Fruit fly (Drosophila melanogaster) whole organism, embryonic: ENCODE results near the gene CG33181.

Source experiments
- ATbp ChIP-seq: fragments of 200-800 bp; sonication (Bioruptor generic); optimal IDR thresholded peaks from 2 replicates; lab custom pipeline; 2017; ENCODE audit warnings: missing biosample characterization, mild to moderate bottlenecking, missing genetic modification characterization, missing genetic modification reagents
- Atf6 ChIP-seq: fragments of 200-800 bp; sonication (Bioruptor generic); IDR thresholded peaks from 2 replicates; pipeline ENCODE4 v1.3.6; 2022; ENCODE audit warnings: missing biosample characterization, missing genetic modification characterization
- Bteb2 ChIP-seq: fragments of 200-800 bp; sonication (Bioruptor generic); optimal IDR thresholded peaks from 2 replicates; lab custom pipeline; 2016; ENCODE audit warnings: missing biosample characterization, missing genetic modification characterization
- CG10321 ChIP-seq: fragments of 200-800 bp; sonication (Bioruptor generic); IDR thresholded peaks from 2 replicates; pipeline ENCODE4 v1.3.6; 2022; ENCODE audit warnings: missing biosample characterization, missing genetic modification characterization
- CG10979 ChIP-seq: fragments of 200-800 bp; sonication (Bioruptor generic); optimal IDR thresholded peaks from 2 replicates; lab custom pipeline; 2018; ENCODE audit warnings: missing biosample characterization, mild to moderate bottlenecking, missing genetic modification characterization, moderate library complexity
- CG12104 ChIP-seq: fragments of 200-800 bp; sonication (Bioruptor generic); optimal IDR thresholded peaks from 3 replicates; lab custom pipeline; 2016; ENCODE audit warnings: missing biosample characterization, missing genetic modification characterization
- CG14441 ChIP-seq: fragments of 200-800 bp; sonication (Bioruptor generic); IDR thresholded peaks from 2 replicates; pipeline ENCODE4 v1.3.6; 2022; ENCODE audit warnings: missing biosample characterization, missing genetic modification characterization
- CG15073 ChIP-seq: fragments of 200-800 bp; sonication (Bioruptor generic); optimal IDR thresholded peaks from 2 replicates; lab custom pipeline; 2016; ENCODE audit warnings: missing biosample characterization, missing genetic modification characterization
- CG15696 ChIP-seq: fragments of 200-800 bp; sonication (Bioruptor generic); optimal IDR thresholded peaks from 2 replicates; lab custom pipeline; 2019; ENCODE audit warnings: missing biosample characterization, mild to moderate bottlenecking, missing genetic modification characterization, moderate library complexity
- CG16863 ChIP-seq: fragments of 200-800 bp; sonication (Bioruptor generic); optimal IDR thresholded peaks from 3 replicates; lab custom pipeline; 2016; ENCODE audit warnings: missing biosample characterization, missing genetic modification characterization
- CG18619 ChIP-seq: fragments of 200-800 bp; sonication (Bioruptor generic); optimal IDR thresholded peaks from 3 replicates; lab custom pipeline; 2017; ENCODE audit warnings: missing biosample characterization, mild to moderate bottlenecking, missing genetic modification characterization
- CG2202 ChIP-seq: fragments of 200-800 bp; sonication (Bioruptor generic); optimal IDR thresholded peaks from 2 replicates; lab custom pipeline; 2018; ENCODE audit warnings: missing biosample characterization, mild to moderate bottlenecking, missing genetic modification characterization
- CG2889 ChIP-seq: fragments of 200-800 bp; sonication (Bioruptor generic); IDR thresholded peaks from 3 replicates; pipeline ENCODE4 v1.3.6; 2022; ENCODE audit warnings: missing biosample characterization, missing genetic modification characterization
- CG30403 ChIP-seq: fragments of 200-800 bp; sonication (Bioruptor generic); optimal IDR thresholded peaks from 3 replicates; lab custom pipeline; 2016; ENCODE audit warnings: missing biosample characterization, missing genetic modification characterization
- CG34422 ChIP-seq: fragments of 200-800 bp; sonication (Bioruptor generic); IDR thresholded peaks from 3 replicates; pipeline ENCODE4 v1.3.6; 2022; ENCODE audit warnings: missing biosample characterization, missing genetic modification characterization
- CG4707 ChIP-seq: fragments of 200-800 bp; sonication (Bioruptor generic); optimal IDR thresholded peaks from 2 replicates; lab custom pipeline; 2018; ENCODE audit warnings: missing biosample characterization, mild to moderate bottlenecking, missing genetic modification characterization, moderate library complexity
- CG6683 ChIP-seq: fragments of 200-800 bp; sonication (Bioruptor generic); optimal IDR thresholded peaks from 2 replicates; lab custom pipeline; 2017; ENCODE audit warnings: missing biosample characterization, mild to moderate bottlenecking, missing genetic modification characterization, missing genetic modification reagents
- CG9797 ChIP-seq: fragments of 200-800 bp; sonication (Bioruptor generic); optimal IDR thresholded peaks from 3 replicates; lab custom pipeline; 2018; ENCODE audit warnings: missing biosample characterization, mild to moderate bottlenecking, missing genetic modification characterization
- CG9817 ChIP-seq: fragments of 200-800 bp; sonication (Bioruptor generic); optimal IDR thresholded peaks from 2 replicates; lab custom pipeline; 2018; ENCODE audit warnings: missing biosample characterization, mild to moderate bottlenecking, missing genetic modification characterization, moderate library complexity
- CoRest ChIP-seq: fragments of 200-800 bp; sonication (Bioruptor generic); optimal IDR thresholded peaks from 3 replicates; lab custom pipeline; 2018; ENCODE audit warnings: missing biosample characterization, mild to moderate bottlenecking, missing genetic modification characterization, moderate library complexity
- D19B ChIP-seq: fragments of 200-800 bp; sonication (Bioruptor generic); optimal IDR thresholded peaks from 2 replicates; lab custom pipeline; 2017; ENCODE audit warnings: missing biosample characterization, mild to moderate bottlenecking, missing genetic modification characterization
- Doc3 ChIP-seq: fragments of 200-800 bp; sonication (Bioruptor generic); IDR thresholded peaks from 3 replicates; pipeline ENCODE4 v1.3.6; 2022; ENCODE audit warnings: missing biosample characterization, missing genetic modification characterization; ENCODE audit not compliant: partially characterized antibody
- GATAe ChIP-seq: fragments of 200-800 bp; sonication (Bioruptor generic); conservative IDR thresholded peaks from 2 replicates; pipeline ENCODE4 v1.3.6; 2022; ENCODE audit warnings: missing biosample characterization, missing genetic modification characterization
- Lhr ChIP-seq: fragments of 200-800 bp; sonication (Bioruptor generic); optimal IDR thresholded peaks from 3 replicates; lab custom pipeline; 2017; ENCODE audit warnings: mild to moderate bottlenecking, missing biosample characterization, missing genetic modification reagents, missing genetic modification characterization
- Neu2 ChIP-seq: fragments of 200-800 bp; sonication (Bioruptor generic); optimal IDR thresholded peaks from 3 replicates; lab custom pipeline; 2016; ENCODE audit warnings: missing biosample characterization, missing genetic modification characterization, borderline replicate concordance
- Scr ChIP-seq: fragments of 200-800 bp; sonication (Bioruptor generic); IDR thresholded peaks from 2 replicates; pipeline ENCODE4 v1.3.6; 2022; ENCODE audit warnings: missing biosample characterization, missing genetic modification characterization; ENCODE audit not compliant: partially characterized antibody
- Sin3A ChIP-seq: fragments of >200 bp; optimal IDR thresholded peaks from 2 replicates; lab custom pipeline; 2018
- Sox102F ChIP-seq: fragments of 200-800 bp; sonication (Bioruptor generic); optimal IDR thresholded peaks from 2 replicates; lab custom pipeline; 2018; ENCODE audit warnings: missing biosample characterization, mild to moderate bottlenecking, missing genetic modification characterization, moderate library complexity
- abd-A ChIP-seq: fragments of 200-800 bp; sonication (Bioruptor generic); optimal IDR thresholded peaks from 3 replicates; lab custom pipeline; 2019; ENCODE audit warnings: missing biosample characterization, mild to moderate bottlenecking, missing genetic modification characterization, moderate library complexity
- ato ChIP-seq: fragments of 200-800 bp; sonication (Bioruptor generic); IDR thresholded peaks from 2 replicates; pipeline ENCODE4 v1.3.6; 2022; ENCODE audit warnings: missing biosample characterization, missing genetic modification characterization; ENCODE audit not compliant: partially characterized antibody
- btn ChIP-seq: fragments of 200-800 bp; sonication (Bioruptor generic); optimal IDR thresholded peaks from 2 replicates; lab custom pipeline; 2016; ENCODE audit warnings: missing biosample characterization, missing genetic modification characterization
- crc ChIP-seq: fragments of 200-800 bp; sonication (Bioruptor generic); optimal IDR thresholded peaks from 2 replicates; lab custom pipeline; 2016; ENCODE audit warnings: missing biosample characterization, missing genetic modification characterization
- da ChIP-seq: fragments of 200-800 bp; sonication (Bioruptor generic); optimal IDR thresholded peaks from 2 replicates; lab custom pipeline; 2016; ENCODE audit warnings: missing biosample characterization, missing genetic modification characterization
- dan ChIP-seq: fragments of 200-800 bp; sonication (Bioruptor generic); IDR thresholded peaks from 2 replicates; pipeline ENCODE4 v1.3.6; 2022; ENCODE audit warnings: missing biosample characterization, missing genetic modification characterization
- dpn ChIP-seq, 2 experiments: fragments of 200-800 bp; sonication (Bioruptor generic); optimal IDR thresholded peaks; 3 replicates each; lab custom pipeline; 2016; ENCODE audit warnings: missing biosample characterization in 2 of 2, missing genetic modification characterization in 2 of 2
- dysf ChIP-seq: fragments of 200-800 bp; sonication (Bioruptor generic); IDR thresholded peaks from 3 replicates; pipeline ENCODE4 v1.3.6; 2022; ENCODE audit warnings: missing biosample characterization, missing genetic modification characterization
- fru ChIP-seq: fragments of >200 bp; optimal IDR thresholded peaks from 2 replicates; lab custom pipeline; 2017
- gcm2 ChIP-seq: fragments of 200-800 bp; sonication (Bioruptor generic); optimal IDR thresholded peaks from 2 replicates; lab custom pipeline; 2016; ENCODE audit warnings: missing biosample characterization, missing genetic modification characterization
- grau ChIP-seq: fragments of 200-800 bp; optimal IDR thresholded peaks from 3 replicates; lab custom pipeline; 2019; ENCODE audit warnings: missing biosample characterization, mild to moderate bottlenecking, missing genetic modification characterization, moderate library complexity
- gsb-n ChIP-seq: fragments of 200-800 bp; sonication (Bioruptor generic); optimal IDR thresholded peaks from 3 replicates; lab custom pipeline; 2018; ENCODE audit warnings: missing biosample characterization, mild to moderate bottlenecking, missing genetic modification characterization
- ham ChIP-seq: fragments of 200-800 bp; sonication (Bioruptor generic); IDR thresholded peaks from 2 replicates; pipeline ENCODE4 v1.3.6; 2022; ENCODE audit warnings: missing biosample characterization, missing genetic modification characterization
- jing ChIP-seq: fragments of 200-800 bp; sonication (Bioruptor generic); optimal IDR thresholded peaks from 2 replicates; lab custom pipeline; 2018; ENCODE audit warnings: missing biosample characterization, mild to moderate bottlenecking, missing genetic modification characterization
- jumu ChIP-seq: fragments of 200-800 bp; sonication (Bioruptor generic); optimal IDR thresholded peaks from 3 replicates; lab custom pipeline; 2016; ENCODE audit warnings: missing biosample characterization, missing genetic modification characterization
- nau ChIP-seq: fragments of 200-800 bp; sonication (Bioruptor generic); optimal IDR thresholded peaks from 3 replicates; lab custom pipeline; 2017; ENCODE audit warnings: missing biosample characterization, mild to moderate bottlenecking, missing genetic modification characterization, missing genetic modification reagents
- nom ChIP-seq: fragments of 200-800 bp; sonication (Bioruptor generic); optimal IDR thresholded peaks from 2 replicates; lab custom pipeline; 2017; ENCODE audit warnings: missing biosample characterization, missing genetic modification characterization, mild to moderate bottlenecking, moderate library complexity, missing genetic modification reagents
- onecut ChIP-seq: fragments of 200-800 bp; sonication (Bioruptor generic); IDR thresholded peaks from 2 replicates; pipeline ENCODE4 v1.3.6; 2022; ENCODE audit warnings: missing biosample characterization, missing genetic modification characterization
- pfk ChIP-seq: fragments of 200-800 bp; sonication (Bioruptor generic); optimal IDR thresholded peaks from 2 replicates; lab custom pipeline; 2018; ENCODE audit warnings: missing biosample characterization, mild to moderate bottlenecking, missing genetic modification characterization, moderate library complexity
- psq ChIP-seq: fragments of 200-800 bp; sonication (Bioruptor generic); optimal IDR thresholded peaks from 2 replicates; lab custom pipeline; 2017; ENCODE audit warnings: missing biosample characterization, missing genetic modification characterization
- sisA ChIP-seq: fragments of 200-800 bp; sonication (Bioruptor generic); IDR thresholded peaks from 2 replicates; pipeline ENCODE4 v1.3.6; 2022; ENCODE audit warnings: missing biosample characterization, missing genetic modification characterization
- zfh1 ChIP-seq: fragments of 200-800 bp; sonication (Bioruptor generic); IDR thresholded peaks from 3 replicates; pipeline ENCODE4 v1.3.6; 2022; ENCODE audit warnings: missing biosample characterization, missing genetic modification characterization
- zfh2 ChIP-seq: fragments of 200-800 bp; sonication (Bioruptor generic); optimal IDR thresholded peaks from 2 replicates; lab custom pipeline; 2016; ENCODE audit warnings: missing biosample characterization, missing genetic modification characterization

CG33181 gene

dm6 chrX:8538993-8539392 is 49.8 kb downstream of the CG33181 start (continued):
- TF ChIP-seq CoRest (tag; lab: Kevin White, UChicago), result no peak
- no peak for TF ChIP-seq Neu2 (GFP tag; lab: Kevin White, UChicago)
- no peak for TF ChIP-seq da (GFP tag; lab: Kevin White, UChicago)
- TF ChIP-seq dan (GFP tag; lab: Robert Waterston, UW), result no peak
- no peak for TF ChIP-seq CG15073
- TF ChIP-seq btn (GFP tag; lab: Kevin White, UChicago), result no peak
- no peak for TF ChIP-seq gcm2
- no peak for TF ChIP-seq zfh1 (GFP tag; lab: Robert Waterston, UW)
- 0 out of 2 replicates have a peak, but pooled peaks have one; percentile 25 for TF ChIP-seq CG14441
- TF ChIP-seq jumu (GFP tag; lab: Kevin White, UChicago), result no peak
- 0 out of 3 replicates have a peak, but pooled peaks have one; percentile 40 for TF ChIP-seq dysf (GFP tag; lab: Robert Waterston, UW)
- TF ChIP-seq Atf6 (GFP tag; lab: Robert Waterston, UW), result 0 out of 2 replicates have a peak, but pooled peaks have one; percentile 31
- TF ChIP-seq abd-A (tag; lab: Kevin White, UChicago), result no peak
- TF ChIP-seq Sox102F, result peak; percentile 34
- TF ChIP-seq jing, result no peak
- TF ChIP-seq CG18619 (GFP tag; lab: Kevin White, UChicago), result no peak
- TF ChIP-seq D19B (GFP tag; lab: Kevin White, UChicago), result no peak
- TF ChIP-seq GATAe (GFP tag; lab: Robert Waterston, UW), result no peak
- TF ChIP-seq CG2889 (GFP tag; lab: Robert Waterston, UW), result no peak
- TF ChIP-seq pfk (GFP tag; lab: Kevin White, UChicago), result no peak
- no peak for TF ChIP-seq nom (GFP tag; lab: Kevin White, UChicago)
- TF ChIP-seq Doc3 (GFP tag; lab: Robert Waterston, UW), result no peak
- no peak for TF ChIP-seq ATbp (GFP tag; lab: Kevin White, UChicago)
- no peak for TF ChIP-seq fru
- TF ChIP-seq CG30403 (GFP tag; lab: Kevin White, UChicago), result no peak
- TF ChIP-seq grau, result peak; percentile 28
- no peak for TF ChIP-seq Sin3A (lab: Kevin White, UChicago)
- no peak for TF ChIP-seq ato (GFP tag; lab: Robert Waterston, UW)
- TF ChIP-seq dpn (GFP tag; optimal IDR thresholded peaks at IDR 0.05; lab: Kevin White, UChicago), result no peak
- TF ChIP-seq CG10321, result no peak
- no peak for TF ChIP-seq Bteb2 (GFP tag; lab: Kevin White, UChicago)
- TF ChIP-seq CG4707 (GFP tag; lab: Kevin White, UChicago), result no peak
- TF ChIP-seq onecut, result no peak
- TF ChIP-seq CG9817 (tag; lab: Kevin White, UChicago), result no peak
- TF ChIP-seq CG6683 (GFP tag; lab: Kevin White, UChicago), result no peak
- no peak for TF ChIP-seq CG16863 (GFP tag; lab: Kevin White, UChicago)
- no peak; the same call in 2 of the 3 replicates for TF ChIP-seq CG34422 (GFP tag; lab: Robert Waterston, UW)
- no peak for TF ChIP-seq zfh2 (GFP tag; lab: Kevin White, UChicago)
- no peak for TF ChIP-seq CG12104 (GFP tag; lab: Kevin White, UChicago)
- TF ChIP-seq CG15696 (tag; lab: Kevin White, UChicago), result no peak
- no peak for TF ChIP-seq psq (GFP tag; lab: Kevin White, UChicago)
- no peak for TF ChIP-seq nau (GFP tag; lab: Kevin White, UChicago)
- no peak for TF ChIP-seq crc (GFP tag; lab: Kevin White, UChicago)
- TF ChIP-seq Scr (GFP tag; lab: Robert Waterston, UW), result no peak
- TF ChIP-seq Lhr (GFP tag; lab: Kevin White, UChicago), result no peak
- TF ChIP-seq CG9797 (GFP tag; lab: Kevin White, UChicago), result no peak
- TF ChIP-seq sisA (GFP tag; lab: Robert Waterston, UW), result no peak; the same call in 1 of the 2 replicates
- TF ChIP-seq gsb-n (tag; lab: Kevin White, UChicago), result no peak
- no peak for TF ChIP-seq ham (GFP tag; lab: Robert Waterston, UW)
- no peak for TF ChIP-seq CG2202
- TF ChIP-seq CG10979, result peak; percentile 32
